Fruit fly (Drosophila melanogaster) whole organism, wandering third instar larva: ENCODE results near the gene ND-30.

ENCODE experiments used
- Abd-B ChIP-seq: fragments of >200 bp; optimal IDR thresholded peaks from 2 replicates; lab custom pipeline; 2017; ENCODE audit warnings: missing biosample characterization, missing genetic modification characterization
- CG9705 ChIP-seq: fragments of 200-800 bp; sonication (Bioruptor generic); optimal IDR thresholded peaks from 2 replicates; lab custom pipeline; 2018; ENCODE audit warnings: missing biosample characterization, mild to moderate bottlenecking, missing genetic modification characterization
- Dif ChIP-seq: fragments of 200-275, 200-300 bp; sonication (Bioruptor generic); optimal IDR thresholded peaks from 2 replicates; lab custom pipeline; 2018; ENCODE audit warnings: missing biosample characterization, missing genetic modification characterization; ENCODE audit not compliant: partially characterized antibody
- HLH106 ChIP-seq: fragments of 200-800 bp; optimal IDR thresholded peaks from 3 replicates; lab custom pipeline; 2019; ENCODE audit warnings: missing biosample characterization, mild to moderate bottlenecking, missing genetic modification characterization, moderate library complexity
- Hr78 ChIP-seq: fragments of >200 bp; optimal IDR thresholded peaks from 2 replicates; lab custom pipeline; 2017; ENCODE audit warnings: missing biosample characterization, missing genetic modification characterization
- Hr83 ChIP-seq: fragments of 200-300 bp; sonication (Bioruptor generic); optimal IDR thresholded peaks from 2 replicates; lab custom pipeline; 2016; ENCODE audit warnings: missing biosample characterization, mild to moderate bottlenecking, missing genetic modification characterization, moderate library complexity; ENCODE audit not compliant: poor library complexity, severe bottlenecking
- Mio ChIP-seq: sonication (Bioruptor generic); optimal IDR thresholded peaks from 2 replicates; lab custom pipeline; 2016; ENCODE audit warnings: missing biosample characterization, missing genetic modification characterization
- Myc ChIP-seq: fragments of >200 bp; optimal IDR thresholded peaks from 2 replicates; lab custom pipeline; 2017
- N ChIP-seq: fragments of >200 bp; optimal IDR thresholded peaks from 2 replicates; lab custom pipeline; 2018; ENCODE audit warnings: missing biosample characterization, missing external identifiers, missing genetic modification characterization
- OdsH ChIP-seq: fragments of 200-800 bp; sonication (Bioruptor generic); optimal IDR thresholded peaks from 2 replicates; lab custom pipeline; 2016; ENCODE audit warnings: missing biosample characterization, mild to moderate bottlenecking, missing genetic modification characterization
- Rel ChIP-seq, 2 experiments: fragments of 200-800 bp; sonication (Bioruptor generic) in 1 of 2; optimal IDR thresholded peaks; 2 replicates in 1 of 2; 3 replicates in 1 of 2; lab custom pipeline; 2016 to 2019; ENCODE audit warnings: mild to moderate bottlenecking in 2 of 2, missing biosample characterization in 2 of 2, missing genetic modification characterization in 2 of 2, moderate library complexity in 1 of 2
- Sp1 ChIP-seq: fragments of 200-800 bp; sonication (Bioruptor generic); optimal IDR thresholded peaks from 3 replicates; lab custom pipeline; 2019; ENCODE audit warnings: missing biosample characterization, mild to moderate bottlenecking, missing genetic modification characterization, moderate library complexity
- Vsx2 ChIP-seq: fragments of 200-300, 225-300 bp; sonication (Bioruptor generic); optimal IDR thresholded peaks from 2 replicates; lab custom pipeline; 2018; ENCODE audit warnings: missing biosample characterization, missing genetic modification characterization; ENCODE audit not compliant: partially characterized antibody
- brk ChIP-seq: fragments of 200-800 bp; sonication (Bioruptor generic); optimal IDR thresholded peaks from 2 replicates; lab custom pipeline; 2016; ENCODE audit warnings: missing biosample characterization, mild to moderate bottlenecking, missing genetic modification characterization
- dmrt93B ChIP-seq: fragments of 200-800 bp; sonication (Bioruptor generic); optimal IDR thresholded peaks from 2 replicates; lab custom pipeline; 2018; ENCODE audit warnings: missing biosample characterization, mild to moderate bottlenecking, missing genetic modification characterization
- dsf ChIP-seq: sonication (Bioruptor generic); optimal IDR thresholded peaks from 2 replicates; lab custom pipeline; 2016; ENCODE audit warnings: missing biosample characterization, missing genetic modification characterization, borderline replicate concordance
- ey ChIP-seq: fragments of 200-800 bp; sonication (Bioruptor generic); optimal IDR thresholded peaks from 2 replicates; lab custom pipeline; 2016; ENCODE audit warnings: missing biosample characterization, missing genetic modification characterization
- foxo ChIP-seq, 2 experiments: fragments of 200-800 bp; sonication (Bioruptor generic); optimal IDR thresholded peaks; 2 replicates in 1 of 2; 3 replicates in 1 of 2; lab custom pipeline; 2016 to 2017; ENCODE audit warnings: missing biosample characterization in 2 of 2, missing genetic modification characterization in 2 of 2
- h ChIP-seq: fragments of 200-800 bp; sonication (Bioruptor generic); optimal IDR thresholded peaks from 3 replicates; lab custom pipeline; 2016; ENCODE audit warnings: missing biosample characterization, mild to moderate bottlenecking, missing genetic modification characterization
- jim ChIP-seq: fragments of 175-275, 200-325 bp; sonication (Bioruptor generic); optimal IDR thresholded peaks from 2 replicates; lab custom pipeline; 2016; ENCODE audit warnings: missing biosample characterization, mild to moderate bottlenecking, missing genetic modification characterization
- pan ChIP-seq: fragments of >200 bp; optimal IDR thresholded peaks from 2 replicates; lab custom pipeline; 2017
- psq ChIP-seq: fragments of 200-800 bp; sonication (Bioruptor generic); optimal IDR thresholded peaks from 3 replicates; lab custom pipeline; 2017; ENCODE audit warnings: missing biosample characterization, mild to moderate bottlenecking, missing genetic modification characterization, moderate library complexity
- rgr ChIP-seq: fragments of 200-800 bp; sonication (Bioruptor generic); optimal IDR thresholded peaks from 3 replicates; lab custom pipeline; 2016; ENCODE audit warnings: missing biosample characterization, mild to moderate bottlenecking, missing genetic modification characterization
- tai ChIP-seq: sonication (Bioruptor generic); optimal IDR thresholded peaks from 2 replicates; lab custom pipeline; 2016; ENCODE audit warnings: missing biosample characterization, missing genetic modification characterization
- woc ChIP-seq: sonication (Bioruptor generic); optimal IDR thresholded peaks from 2 replicates; lab custom pipeline; 2016; ENCODE audit warnings: missing biosample characterization, mild to moderate bottlenecking, missing genetic modification characterization

The ND-30 gene

DNA sequence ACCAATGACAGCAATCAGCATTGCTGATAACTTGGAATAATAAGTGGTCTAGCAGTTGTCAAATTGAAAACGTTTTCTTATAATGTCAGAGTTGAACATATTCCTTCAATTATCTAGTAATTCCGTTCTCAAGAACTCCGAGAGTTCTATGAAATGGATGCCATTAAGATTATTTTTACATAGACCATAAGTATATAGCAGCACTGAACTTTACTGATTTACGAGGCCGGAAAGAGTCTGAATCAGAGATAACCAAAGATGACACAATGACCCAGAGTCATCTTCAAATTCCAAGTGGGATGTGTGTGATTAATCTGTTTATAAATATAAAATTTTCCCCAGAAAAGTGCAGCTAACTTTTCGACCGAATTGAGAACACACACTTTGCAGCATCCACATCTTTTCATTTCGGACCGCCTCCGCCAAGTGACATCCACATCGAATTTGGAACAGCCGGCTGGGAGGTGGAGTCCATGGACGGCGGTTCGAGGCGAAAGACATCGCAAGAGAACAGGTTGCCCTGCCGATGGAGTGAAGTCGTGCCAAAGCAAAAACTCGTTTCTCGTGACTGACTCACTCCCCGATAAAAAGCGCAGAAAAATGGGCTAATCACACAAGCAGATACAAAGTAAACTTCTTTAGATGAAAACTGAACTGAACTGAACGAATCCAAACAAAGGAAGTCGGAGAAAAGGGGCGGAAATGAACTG is 34.3 kb downstream of the ND-30 start:
- TF ChIP-seq woc (peak; percentile 7), Hr78 (GFP tag; lab: Kevin White, UChicago) (no peak), Myc (no peak), Vsx2 (GFP tag; lab: Kevin White, UChicago) (peak; percentile 62), dmrt93B (no peak), rgr (GFP tag; lab: Kevin White, UChicago) (no peak), h (no peak)
- TF ChIP-seq, all 38 proteins: peak for 2

DNA sequence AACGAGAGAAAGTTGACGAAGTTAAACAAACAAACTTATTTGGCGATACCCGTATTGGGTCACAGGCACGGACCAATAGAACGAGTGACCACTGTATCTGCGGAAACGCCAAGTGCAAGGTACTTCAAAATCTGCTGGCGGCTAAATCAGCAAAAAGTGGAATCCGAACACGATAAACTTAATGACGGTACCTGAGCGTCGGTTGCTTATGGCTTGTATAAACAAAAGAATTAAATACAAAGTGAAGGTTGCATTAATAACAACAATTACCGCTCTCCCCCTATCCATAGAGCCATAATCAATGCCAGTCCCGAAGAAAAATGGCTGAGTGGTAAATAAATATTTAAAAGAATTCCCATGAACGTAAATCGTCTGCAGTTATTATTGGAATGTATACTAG is 34.9 kb downstream of the ND-30 start:
- TF ChIP-seq h (peak; percentile 4), jim (GFP tag; lab: Kevin White, UChicago) (no peak), CG9705 (GFP tag; lab: Kevin White, UChicago) (no peak), foxo (GFP tag; optimal IDR thresholded peaks at IDR 0.05; lab: Kevin White, UChicago) (peak in 1 of 2 experiments; percentile 27), Rel (GFP tag; optimal IDR thresholded peaks at IDR 0.05; lab: Kevin White, UChicago) (no peak), Rel (tag; optimal IDR thresholded peaks at IDR 0.05; lab: Kevin White, UChicago) (peak; percentile 1)

DNA sequence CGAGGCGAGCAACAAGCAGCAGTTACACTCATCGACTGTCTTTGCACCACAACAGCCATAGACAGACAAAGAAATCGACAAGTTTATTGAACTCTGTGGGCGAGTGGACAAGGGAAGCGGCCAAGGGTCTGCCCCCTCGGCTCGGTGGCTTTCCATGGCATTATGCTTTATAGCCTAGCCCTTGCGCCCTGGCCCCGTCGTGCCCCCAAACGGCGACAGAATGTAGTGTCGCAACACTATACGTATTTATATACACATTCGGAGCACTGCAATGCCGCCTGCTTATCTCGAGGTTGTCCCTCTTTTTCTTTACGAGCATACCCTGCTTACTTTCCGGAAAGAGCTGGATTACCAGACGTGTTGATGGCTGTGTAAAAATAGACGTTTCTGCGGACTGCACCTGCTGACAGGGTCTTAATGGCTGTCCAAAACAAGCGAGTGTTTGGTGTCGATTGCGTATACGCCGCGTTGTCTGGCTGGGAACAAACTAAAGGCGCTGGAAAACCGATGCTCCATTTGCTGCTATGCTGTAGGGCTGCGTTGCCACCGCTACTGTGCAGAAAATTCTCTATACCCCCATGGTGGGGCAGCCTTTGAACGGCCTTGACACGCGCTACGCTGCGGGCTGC is 36.6 kb downstream of the ND-30 start:
- no peak for TF ChIP-seq Myc
- no peak for TF ChIP-seq woc
- TF ChIP-seq OdsH (GFP tag; lab: Kevin White, UChicago) = no peak
- TF ChIP-seq Hr78 (GFP tag; lab: Kevin White, UChicago) = no peak
- TF ChIP-seq Hr83 (GFP tag; lab: Kevin White, UChicago) = no peak
- no peak for TF ChIP-seq Abd-B (GFP tag; lab: Kevin White, UChicago)
- no peak for TF ChIP-seq dsf
- TF ChIP-seq N = no peak
- no peak for TF ChIP-seq Sp1

DNA sequence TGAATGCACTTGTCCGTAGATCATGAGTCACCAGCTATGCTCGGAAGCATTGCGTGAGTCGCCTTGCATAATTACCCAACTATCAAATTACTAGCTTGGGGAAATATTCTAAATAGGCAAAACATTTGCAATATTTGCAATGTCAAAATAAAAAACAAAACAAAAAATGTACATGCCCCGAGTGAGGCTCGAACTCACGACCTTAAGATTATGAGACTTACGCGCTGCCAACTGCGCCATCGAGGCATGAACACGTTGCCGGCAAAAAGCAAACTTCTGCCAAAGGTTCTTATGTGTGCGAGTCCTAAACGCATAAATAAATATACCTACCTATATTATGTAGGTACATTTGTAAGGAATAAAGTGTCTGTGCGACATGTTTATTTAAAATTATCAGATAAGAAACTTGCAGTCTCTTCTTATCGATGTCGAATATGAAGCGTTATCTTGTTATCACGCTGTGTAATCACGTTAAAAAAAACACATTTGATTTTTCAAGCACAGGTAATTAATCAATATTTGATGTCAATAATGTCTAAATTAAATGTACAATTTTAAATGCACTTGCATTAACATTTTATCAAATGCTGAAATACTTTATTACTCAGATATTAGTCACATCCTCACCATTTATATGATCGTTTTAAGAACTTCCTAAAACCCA is 37.5 kb downstream of the ND-30 start:
- TF ChIP-seq Abd-B (GFP tag; lab: Kevin White, UChicago) (no peak), N (no peak), Sp1 (peak; percentile 8), Mio (GFP tag; lab: Kevin White, UChicago) (no peak)

DNA sequence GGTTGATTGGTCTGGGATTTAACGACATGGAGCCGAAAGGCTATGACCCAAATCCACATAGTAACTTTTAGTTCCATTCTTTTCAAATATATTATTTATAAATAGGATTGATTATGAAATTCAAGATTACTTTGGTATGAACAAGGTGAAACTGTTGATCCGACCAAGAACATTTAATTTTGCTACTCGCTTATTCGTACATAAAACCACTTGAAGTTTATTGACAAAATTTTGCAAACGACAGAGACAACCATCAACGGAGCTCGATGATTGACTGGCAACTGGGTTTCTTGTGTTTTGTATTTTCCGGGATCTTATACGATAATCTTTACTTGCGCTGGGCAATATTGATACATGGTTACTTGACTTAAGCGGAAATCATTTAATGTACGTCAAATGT is 45.0 kb downstream of the ND-30 start, which contains the start of gene CG45067:
TSS of gene CG45067 (minus strand) at position 101 of the 400 bp plus-strand sequence.
- TF ChIP-seq psq (GFP tag; lab: Kevin White, UChicago) (no peak), dsf (no peak), HLH106 (no peak), CG9705 (GFP tag; lab: Kevin White, UChicago) (no peak)

DNA sequence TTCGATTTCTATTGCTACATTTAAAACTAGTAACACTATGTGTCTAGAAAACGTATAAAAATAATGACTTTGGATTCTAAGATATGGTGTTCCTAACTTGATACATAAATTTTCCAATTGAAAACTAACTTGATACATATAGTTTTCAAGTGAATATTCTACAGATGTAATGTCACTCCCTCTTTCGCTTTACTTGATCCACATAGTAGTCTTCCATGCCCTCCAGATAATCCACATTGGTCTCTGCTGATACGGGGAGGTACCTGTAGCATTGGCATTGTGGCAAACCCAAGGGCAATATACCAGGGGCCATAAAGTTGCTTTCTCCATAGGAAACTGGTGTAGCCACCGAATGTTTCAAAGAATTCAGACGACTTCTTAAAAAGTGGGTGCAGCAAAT is 48.3 kb downstream of the ND-30 start, which contains the start of gene CG45066:
TSS of gene CG45066 (minus strand) at position 101 of the 400 bp plus-strand sequence.
- TF ChIP-seq pan (lab: Kevin White, UChicago) (no peak), Sp1 (no peak)

DNA sequence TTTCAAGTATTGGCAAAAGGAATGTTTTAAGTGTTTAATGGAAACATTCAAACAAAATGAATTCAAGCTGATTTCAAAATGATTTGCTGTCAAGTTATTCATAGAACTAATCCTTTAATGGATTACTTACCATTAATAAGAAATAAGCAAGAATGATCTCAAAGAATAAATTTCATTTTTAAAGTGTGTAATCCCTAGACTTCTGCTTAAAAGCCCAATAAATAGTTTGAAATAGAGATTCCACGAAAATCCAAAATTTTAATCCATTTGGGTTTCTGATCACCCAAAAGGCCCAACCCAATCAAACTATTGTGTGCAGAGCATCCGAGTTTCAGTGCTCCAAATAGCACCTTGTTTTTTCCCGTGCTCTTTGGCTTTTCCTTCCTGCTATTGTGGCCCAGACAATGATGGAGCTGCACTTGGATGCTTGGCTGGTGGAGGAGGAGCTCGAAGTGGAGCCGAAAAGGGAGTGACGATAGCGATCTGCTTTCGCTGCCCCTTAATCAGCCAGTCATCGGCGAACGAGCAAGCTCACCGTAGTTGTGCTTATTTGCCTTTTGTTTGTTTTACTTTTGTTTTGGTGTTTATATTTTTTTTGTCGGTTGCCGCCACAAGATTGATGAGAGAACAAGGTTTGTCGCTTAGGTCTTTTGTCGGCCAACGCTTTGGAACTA is 49.8 kb downstream of the ND-30 start:
- no peak for TF ChIP-seq jim (GFP tag; lab: Kevin White, UChicago)
- peak; percentile 81 for TF ChIP-seq psq (GFP tag; lab: Kevin White, UChicago)
- TF ChIP-seq woc = peak; percentile 85
- peak; percentile 3 for TF ChIP-seq tai
- peak; percentile 22 for TF ChIP-seq ey (GFP tag; lab: Kevin White, UChicago)
- no peak for TF ChIP-seq brk (GFP tag; lab: Kevin White, UChicago)
- no peak for TF ChIP-seq Sp1
- peak; percentile 41 for TF ChIP-seq HLH106
- TF ChIP-seq N = no peak
- TF ChIP-seq Dif (GFP tag; lab: Kevin White, UChicago) = peak; percentile 44
